Fruit fly (Drosophila melanogaster): ENCODE data around the gene deltaCOP.

deltaCOP gene

DNA sequence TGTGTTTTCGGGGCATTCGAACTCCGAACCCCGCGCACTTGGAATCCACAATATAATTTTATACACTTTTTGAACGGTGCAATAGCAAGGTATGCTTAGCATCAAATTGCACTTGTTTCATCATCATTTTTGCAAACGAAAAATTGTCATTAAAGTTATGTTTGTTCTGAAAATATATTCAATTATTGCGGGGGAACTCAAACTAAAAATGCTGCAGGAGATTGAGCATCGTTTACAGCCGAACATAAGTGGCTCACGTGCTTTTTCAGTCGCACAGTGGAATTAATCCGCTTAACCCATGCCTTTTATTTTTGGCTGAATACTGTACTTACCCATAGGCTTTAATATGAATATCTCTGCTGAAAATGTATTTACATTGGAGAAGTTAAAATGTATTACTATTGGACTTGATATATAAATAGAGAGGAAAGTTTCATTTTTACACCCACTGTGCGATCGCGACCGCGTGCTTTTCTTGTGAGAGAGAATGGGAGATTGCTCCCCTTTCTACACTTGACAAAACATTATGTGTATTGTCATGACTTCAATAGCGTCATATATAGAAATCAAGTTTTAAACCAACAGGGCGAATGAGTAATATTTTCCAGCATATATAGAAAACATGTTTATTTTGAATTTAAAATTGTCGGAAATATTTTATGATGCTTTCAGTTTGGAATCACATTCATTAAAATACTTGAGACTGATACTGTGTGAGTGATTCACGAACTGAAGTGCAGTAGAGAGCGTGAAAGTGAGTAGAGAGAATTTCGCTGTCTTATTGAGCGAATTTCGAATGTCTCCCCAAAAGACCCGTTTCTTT, 31.0 kb downstream of the deltaCOP start (continued):
- peak; percentile 95 for TF ChIP-seq Sp1 (GFP tag; optimal IDR thresholded peaks at IDR 0.05)
- peak; percentile 94 for TF ChIP-seq dmrt93B (GFP tag; optimal IDR thresholded peaks at IDR 0.05)
- TF ChIP-seq h (GFP tag; optimal IDR thresholded peaks at IDR 0.05): peak; percentile 99
- TF ChIP-seq usp (GFP tag; optimal IDR thresholded peaks at IDR 0.05): no peak
- TF ChIP-seq sv (GFP tag; optimal IDR thresholded peaks at IDR 0.05): peak; percentile 96
- peak; percentile 92 for TF ChIP-seq psq (GFP tag; optimal IDR thresholded peaks at IDR 0.05)
- peak; percentile 96 for TF ChIP-seq CG32264 (GFP tag; optimal IDR thresholded peaks at IDR 0.05)
- peak; percentile 91 to 98 for TF ChIP-seq foxo (GFP tag; optimal IDR thresholded peaks at IDR 0.05)
- TF ChIP-seq jim (GFP tag; optimal IDR thresholded peaks at IDR 0.05): no peak
- TF ChIP-seq dl (GFP tag; optimal IDR thresholded peaks at IDR 0.05; ENCODE audit: insufficient read depth in 1 of 2, partially characterized antibody in 2 of 2): peak in 1 of 2 experiments; percentile 23
- peak; percentile 58 for TF ChIP-seq GATAd (GFP tag; optimal IDR thresholded peaks at IDR 0.05)
- peak; percentile 81 for TF ChIP-seq dsf (GFP tag; optimal IDR thresholded peaks at IDR 0.05; ENCODE audit: borderline replicate concordance)
- peak; percentile 98 for TF ChIP-seq rgr (GFP tag; optimal IDR thresholded peaks at IDR 0.05)

dm6 chrX:1828097-1828496, 33.5 kb downstream of the deltaCOP start:
- TF ChIP-seq Dfd (GFP tag; optimal IDR thresholded peaks at IDR 0.05): no peak
- no peak for TF ChIP-seq Sp1 (GFP tag; optimal IDR thresholded peaks at IDR 0.05)
- no peak for TF ChIP-seq CG9705 (GFP tag; optimal IDR thresholded peaks at IDR 0.05)
- TF ChIP-seq jim (GFP tag; optimal IDR thresholded peaks at IDR 0.05): no peak
- no peak for TF ChIP-seq woc (GFP tag; optimal IDR thresholded peaks at IDR 0.05)
- no peak for TF ChIP-seq N (GFP tag; optimal IDR thresholded peaks at IDR 0.05)
- TF ChIP-seq OdsH (GFP tag; optimal IDR thresholded peaks at IDR 0.05): no peak
- TF ChIP-seq Rel (GFP tag; optimal IDR thresholded peaks at IDR 0.05): no peak
- TF ChIP-seq Rel (tag; optimal IDR thresholded peaks at IDR 0.05): no peak
- no peak for TF ChIP-seq Abd-B (GFP tag; optimal IDR thresholded peaks at IDR 0.05)
- no peak for TF ChIP-seq dl (GFP tag; optimal IDR thresholded peaks at IDR 0.05; ENCODE audit: insufficient read depth in 1 of 2, partially characterized antibody in 2 of 2)
- peak; percentile 2 for TF ChIP-seq dmrt93B (GFP tag; optimal IDR thresholded peaks at IDR 0.05)
- no peak for TF ChIP-seq tai (GFP tag; optimal IDR thresholded peaks at IDR 0.05)
- no peak for TF ChIP-seq brk (GFP tag; optimal IDR thresholded peaks at IDR 0.05)
- TF ChIP-seq pan (optimal IDR thresholded peaks at IDR 0.05): no peak
- peak; percentile 3 for TF ChIP-seq fru (GFP tag; optimal IDR thresholded peaks at IDR 0.05)
- TF ChIP-seq foxo (GFP tag; optimal IDR thresholded peaks at IDR 0.05): peak in 1 of 2 experiments; percentile 24
- no peak for TF ChIP-seq Vsx2 (GFP tag; optimal IDR thresholded peaks at IDR 0.05; ENCODE audit: partially characterized antibody)
- TF ChIP-seq Hr83 (GFP tag; optimal IDR thresholded peaks at IDR 0.05; ENCODE audit: poor library complexity, severe bottlenecking): peak; percentile 47
- no peak for TF ChIP-seq ey (GFP tag; optimal IDR thresholded peaks at IDR 0.05)
- no peak for TF ChIP-seq Hr78 (GFP tag; optimal IDR thresholded peaks at IDR 0.05)
- TF ChIP-seq Hnf4 (GFP tag; optimal IDR thresholded peaks at IDR 0.05): no peak
- TF ChIP-seq GATAd (GFP tag; optimal IDR thresholded peaks at IDR 0.05): no peak
- TF ChIP-seq psq (GFP tag; optimal IDR thresholded peaks at IDR 0.05): no peak
- TF ChIP-seq lola (GFP tag; optimal IDR thresholded peaks at IDR 0.05): no peak
- no peak for TF ChIP-seq Mio (GFP tag; optimal IDR thresholded peaks at IDR 0.05)
- no peak for TF ChIP-seq CG32264 (GFP tag; optimal IDR thresholded peaks at IDR 0.05)
- peak; percentile 24 for TF ChIP-seq br (GFP tag; optimal IDR thresholded peaks at IDR 0.05)
- no peak for TF ChIP-seq Myc (optimal IDR thresholded peaks at IDR 0.05)
- peak; percentile 21 for TF ChIP-seq rgr (GFP tag; optimal IDR thresholded peaks at IDR 0.05)
- TF ChIP-seq HLH106 (tag; optimal IDR thresholded peaks at IDR 0.05): peak; percentile 7
- TF ChIP-seq Jra (GFP tag; optimal IDR thresholded peaks at IDR 0.05): no peak
- no peak for TF ChIP-seq usp (GFP tag; optimal IDR thresholded peaks at IDR 0.05)
- TF ChIP-seq h (GFP tag; optimal IDR thresholded peaks at IDR 0.05): peak; percentile 79
- TF ChIP-seq sv (GFP tag; optimal IDR thresholded peaks at IDR 0.05): no peak
- no peak for TF ChIP-seq sage (GFP tag; optimal IDR thresholded peaks at IDR 0.05)
- no peak for TF ChIP-seq dsf (GFP tag; optimal IDR thresholded peaks at IDR 0.05; ENCODE audit: borderline replicate concordance)
- no peak for TF ChIP-seq Dif (GFP tag; optimal IDR thresholded peaks at IDR 0.05; ENCODE audit: partially characterized antibody)
- TF ChIP-seq CrebA (GFP tag; optimal IDR thresholded peaks at IDR 0.05; ENCODE audit: borderline replicate concordance): no peak

Data from whole organism, wandering third instar larva.